Worm (Caenorhabditis elegans) whole organism, L1 larva: ENCODE results near the gene ogdh-1.

Experiments used
- C04F5.9 ChIP-seq: sonication (generic microtip); optimal IDR thresholded peaks from 2 replicates; lab custom pipeline; 2016; ENCODE audit warnings: missing genetic modification characterization, missing compliant biosample characterization
- C16A3.4 ChIP-seq: fragments of 150-350 bp; optimal IDR thresholded peaks from 2 replicates; lab custom pipeline; 2014; ENCODE audit warnings: missing biosample characterization, missing genetic modification characterization
- C34B4.2 ChIP-seq: sonication (generic microtip); optimal IDR thresholded peaks from 2 replicates; lab custom pipeline; 2017; ENCODE audit warnings: mild to moderate bottlenecking, missing genetic modification characterization, missing compliant biosample characterization
- aly-2 ChIP-seq: fragments of 150-350 bp; optimal IDR thresholded peaks from 2 replicates; lab custom pipeline; 2014; ENCODE audit warnings: missing biosample characterization, missing genetic modification characterization
- ama-1 ChIP-seq: fragments of 150-350 bp; optimal IDR thresholded peaks from 2 replicates; lab custom pipeline; 2014
- ceh-8 ChIP-seq: fragments of 200-800 bp; sonication (Bioruptor generic); optimal IDR thresholded peaks from 2 replicates; lab custom pipeline; 2018; ENCODE audit warnings: mild to moderate bottlenecking, missing genetic modification characterization, moderate library complexity, missing compliant biosample characterization
- ceh-88 ChIP-seq: fragments of 200-800 bp; sonication (Bioruptor generic); IDR thresholded peaks from 2 replicates; pipeline ENCODE4 v1.3.6; 2022; ENCODE audit warnings: missing genetic modification characterization, missing compliant biosample characterization
- dpl-1 ChIP-seq, 3 experiments: fragments of 150-350 bp in 2 of 3; sonication (generic microtip) in 1 of 3; optimal IDR thresholded peaks; 2 replicates each; lab custom pipeline; 2014 to 2017; ENCODE audit warnings: missing biosample characterization in 3 of 3, missing genetic modification characterization in 3 of 3, missing genetic modification reagents in 3 of 3
- efl-1 ChIP-seq, 4 experiments: fragments of 150-350 bp; optimal IDR thresholded peaks in 3 of 4; peaks in 1 of 4; 1 replicate in 1 of 4; 2 replicates in 3 of 4; lab custom pipeline; 2014; ENCODE audit warnings: missing biosample characterization in 2 of 4, missing genetic modification characterization in 2 of 4, missing genetic modification reagents in 2 of 4
- efl-3 ChIP-seq: fragments of 200-800 bp; sonication (Bioruptor generic); optimal IDR thresholded peaks from 2 replicates; lab custom pipeline; 2018; ENCODE audit warnings: mild to moderate bottlenecking, missing genetic modification characterization, missing compliant biosample characterization
- egl-13 ChIP-seq: sonication (generic microtip); optimal IDR thresholded peaks from 2 replicates; lab custom pipeline; 2016; ENCODE audit warnings: missing genotype, missing genetic modification reagents, missing genetic modification characterization, missing compliant biosample characterization
- egl-27 ChIP-seq, 2 experiments: fragments of 150-350 bp in 1 of 2; sonication (generic microtip); optimal IDR thresholded peaks; 3 replicates each; lab custom pipeline; 2017 to 2018; ENCODE audit warnings: missing biosample characterization in 2 of 2, missing genetic modification characterization in 2 of 2, missing genetic modification reagents in 2 of 2
- elt-2 ChIP-seq: sonication (generic microtip); optimal IDR thresholded peaks from 2 replicates; lab custom pipeline; 2016; ENCODE audit warnings: missing genetic modification characterization, mild to moderate bottlenecking, inconsistent platforms, missing compliant biosample characterization, missing genetic modification reagents
- elt-3 ChIP-seq, 6 experiments: fragments of 150-350 bp in 1 of 6; sonication (generic microtip); optimal IDR thresholded peaks; 2 replicates each; lab custom pipeline; 2017 to 2018; ENCODE audit warnings: missing biosample characterization in 6 of 6, missing genetic modification characterization in 6 of 6, inconsistent platforms in 1 of 6
- ets-5 ChIP-seq: fragments of 200-800 bp; sonication (Bioruptor generic); IDR thresholded peaks from 2 replicates; pipeline ENCODE4 v1.3.6; 2022; ENCODE audit warnings: missing genetic modification characterization, missing compliant biosample characterization
- fkh-10 ChIP-seq: sonication (generic microtip); optimal IDR thresholded peaks from 2 replicates; lab custom pipeline; 2017; ENCODE audit warnings: missing biosample characterization, missing genetic modification reagents, missing genetic modification characterization
- fos-1 ChIP-seq: fragments of 150-350 bp; optimal IDR thresholded peaks from 2 replicates; lab custom pipeline; 2014; ENCODE audit warnings: missing biosample characterization, missing genetic modification characterization
- grh-1 ChIP-seq: fragments of 200-800 bp; sonication (Bioruptor generic); IDR thresholded peaks from 2 replicates; pipeline ENCODE4 v1.3.6; 2022; ENCODE audit warnings: missing genetic modification reagents, missing genetic modification characterization, missing compliant biosample characterization
- hlh-17 ChIP-seq: fragments of 200-800 bp; sonication (Bioruptor generic); optimal IDR thresholded peaks from 2 replicates; lab custom pipeline; 2018; ENCODE audit warnings: missing genetic modification characterization, mild to moderate bottlenecking, missing compliant biosample characterization, moderate library complexity, borderline replicate concordance
- irx-1 ChIP-seq: sonication (generic microtip); optimal IDR thresholded peaks from 2 replicates; lab custom pipeline; 2016; ENCODE audit warnings: missing genetic modification characterization, missing compliant biosample characterization
- jun-1 ChIP-seq: fragments of 150-350 bp; optimal IDR thresholded peaks from 2 replicates; lab custom pipeline; 2014; ENCODE audit warnings: missing biosample characterization, missing genetic modification reagents, missing genetic modification characterization
- lin-13 ChIP-seq: fragments of 150-350 bp; optimal IDR thresholded peaks from 2 replicates; lab custom pipeline; 2014; ENCODE audit warnings: missing biosample characterization, missing genetic modification reagents, missing genetic modification characterization
- lin-35 ChIP-seq, 2 experiments: fragments of 150-350 bp; optimal IDR thresholded peaks; 2 replicates each; lab custom pipeline; 2014; ENCODE audit warnings: missing biosample characterization in 2 of 2, missing genetic modification characterization in 2 of 2, missing genetic modification reagents in 2 of 2
- lin-39 ChIP-seq: fragments of 150-350 bp; optimal IDR thresholded peaks from 2 replicates; lab custom pipeline; 2014; ENCODE audit warnings: missing biosample characterization, missing genetic modification reagents, missing genetic modification characterization
- mab-9 ChIP-seq: fragments of 200-800 bp; sonication (Bioruptor generic); IDR thresholded peaks from 2 replicates; pipeline ENCODE4 v1.3.6; 2022; ENCODE audit warnings: missing genetic modification reagents, missing genetic modification characterization, missing compliant biosample characterization
- mdl-1 ChIP-seq, 2 experiments: fragments of 150-350 bp; optimal IDR thresholded peaks; 2 replicates each; lab custom pipeline; 2014 to 2017; ENCODE audit warnings: missing biosample characterization in 2 of 2, missing genetic modification characterization in 2 of 2, inconsistent platforms in 1 of 2
- nhr-11 ChIP-seq: fragments of 150-350 bp; optimal IDR thresholded peaks from 2 replicates; lab custom pipeline; 2014; ENCODE audit warnings: missing biosample characterization, missing genetic modification characterization
- nhr-19 ChIP-seq: fragments of 200-800 bp; sonication (Bioruptor generic); conservative IDR thresholded peaks from 2 replicates; pipeline ENCODE4 v1.3.6; 2022; ENCODE audit warnings: missing genetic modification characterization, missing compliant biosample characterization
- nhr-237 ChIP-seq: fragments of 150-350 bp; optimal IDR thresholded peaks from 2 replicates; lab custom pipeline; 2014; ENCODE audit warnings: missing biosample characterization, missing genetic modification characterization
- nhr-47 ChIP-seq: sonication (generic microtip); optimal IDR thresholded peaks from 2 replicates; lab custom pipeline; 2016; ENCODE audit warnings: mild to moderate bottlenecking, missing genetic modification characterization, moderate library complexity, missing compliant biosample characterization
- nhr-77 ChIP-seq: fragments of 150-350 bp; optimal IDR thresholded peaks from 2 replicates; lab custom pipeline; 2014; ENCODE audit warnings: missing biosample characterization, missing genetic modification characterization
- nhr-84 ChIP-seq: sonication (generic microtip); optimal IDR thresholded peaks from 2 replicates; lab custom pipeline; 2017; ENCODE audit warnings: missing biosample characterization, missing genetic modification characterization
- nhr-85 ChIP-seq: sonication (generic microtip); peaks from one replicate; lab custom pipeline; 2016; ENCODE audit warnings: missing genetic modification characterization, inconsistent platforms, missing compliant biosample characterization
- nhr-90 ChIP-seq: sonication (generic microtip); optimal IDR thresholded peaks from 2 replicates; lab custom pipeline; 2016; ENCODE audit warnings: mild to moderate bottlenecking, missing genetic modification characterization, missing compliant biosample characterization; ENCODE audit not compliant: poor library complexity
- pag-3 ChIP-seq: sonication (generic microtip); optimal IDR thresholded peaks from 2 replicates; lab custom pipeline; 2017; ENCODE audit warnings: missing genetic modification characterization, mild to moderate bottlenecking, missing compliant biosample characterization, antibody characterized with exemption, borderline replicate concordance; ENCODE audit not compliant: insufficient read depth
- pqm-1 ChIP-seq: sonication (generic microtip); optimal IDR thresholded peaks from 3 replicates; lab custom pipeline; 2017; ENCODE audit warnings: missing biosample characterization, missing genetic modification characterization
- rnt-1 ChIP-seq: sonication (generic microtip); optimal IDR thresholded peaks from 2 replicates; lab custom pipeline; 2016; ENCODE audit warnings: mild to moderate bottlenecking, missing genetic modification characterization, moderate library complexity, missing compliant biosample characterization
- skn-1 ChIP-seq: fragments of 150-350 bp; optimal IDR thresholded peaks from 2 replicates; lab custom pipeline; 2014; ENCODE audit warnings: missing biosample characterization, missing genetic modification characterization
- snu-23 ChIP-seq: sonication (generic microtip); optimal IDR thresholded peaks from 2 replicates; lab custom pipeline; 2016; ENCODE audit warnings: missing genetic modification characterization, missing compliant biosample characterization
- sptf-1 ChIP-seq: fragments of 150-350 bp; optimal IDR thresholded peaks from 2 replicates; lab custom pipeline; 2014; ENCODE audit warnings: missing biosample characterization, missing genetic modification characterization
- sup-37 ChIP-seq: fragments of 200-800 bp; sonication (Bioruptor generic); optimal IDR thresholded peaks from 2 replicates; lab custom pipeline; 2018; ENCODE audit warnings: mild to moderate bottlenecking, missing genetic modification characterization, missing compliant biosample characterization
- tlp-1 ChIP-seq: fragments of 150-350 bp; optimal IDR thresholded peaks from 2 replicates; lab custom pipeline; 2014; ENCODE audit warnings: missing biosample characterization, missing genetic modification characterization
- unc-130 ChIP-seq: fragments of 150-350 bp; optimal IDR thresholded peaks from 2 replicates; lab custom pipeline; 2017; ENCODE audit warnings: missing biosample characterization, missing genetic modification characterization, inconsistent platforms
- unc-30 ChIP-seq: sonication (generic microtip); optimal IDR thresholded peaks from 2 replicates; lab custom pipeline; 2017; ENCODE audit warnings: missing biosample characterization, missing genetic modification characterization
- unc-62 ChIP-seq: fragments of 150-350 bp; optimal IDR thresholded peaks from 2 replicates; lab custom pipeline; 2014; ENCODE audit warnings: missing biosample characterization, missing genetic modification reagents, missing genetic modification characterization
- vab-15 ChIP-seq: sonication (generic microtip); optimal IDR thresholded peaks from 2 replicates; lab custom pipeline; 2017; ENCODE audit warnings: missing genotype, mild to moderate bottlenecking, missing genetic modification characterization, missing compliant biosample characterization
- zag-1 ChIP-seq: fragments of 150-350 bp; optimal IDR thresholded peaks from 2 replicates; lab custom pipeline; 2014; ENCODE audit warnings: missing biosample characterization, missing genetic modification characterization
- zip-4 ChIP-seq: fragments of 200-800 bp; sonication (Bioruptor generic); optimal IDR thresholded peaks from 2 replicates; lab custom pipeline; 2018; ENCODE audit warnings: mild to moderate bottlenecking, missing genetic modification characterization, moderate library complexity, missing compliant biosample characterization
- ztf-11 ChIP-seq, 2 experiments: sonication (generic microtip); optimal IDR thresholded peaks; 2 replicates each; lab custom pipeline; 2016 to 2017; ENCODE audit warnings: missing genetic modification characterization in 2 of 2, missing biosample characterization in 1 of 2, missing compliant biosample characterization in 1 of 2
- ztf-4 ChIP-seq: fragments of 150-350 bp; optimal IDR thresholded peaks from 2 replicates; lab custom pipeline; 2014; ENCODE audit warnings: missing biosample characterization, missing genetic modification characterization

ogdh-1 gene

ce11 chrIV:4749728-4750278 lies 46.0 kb upstream of the ogdh-1 start, which contains the start of the genes rpl-20 and Y17G9B.5 (continued):
- TF ChIP-seq mab-9 (GFP tag; lab: Robert Waterston, UW) (peak; percentile 99), grh-1 (peak; percentile 100), dpl-1 (GFP tag; optimal IDR thresholded peaks at IDR 0.05; lab: Kevin White, UChicago) (peak; percentile 94 to 96 (median 96)), lin-39 (tag; lab: Kevin White, UChicago) (peak; percentile 99), irx-1 (peak; percentile 100), lin-35 (GFP tag; optimal IDR thresholded peaks at IDR 0.05; lab: Kevin White, UChicago) (peak; percentile 95 to 97), rnt-1 (tag; lab: Kevin White, UChicago) (peak; percentile 99), nhr-85 (peak; percentile 100), mdl-1 (tag; optimal IDR thresholded peaks at IDR 0.05; lab: Kevin White, UChicago) (peak in 1 of 2 experiments; percentile 98), zag-1 (tag; lab: Kevin White, UChicago) (peak; percentile 99), pqm-1 (tag; lab: Kevin White, UChicago) (peak; percentile 88), nhr-19 (GFP tag; lab: Robert Waterston, UW) (peak; percentile 100), ets-5 (GFP tag; lab: Robert Waterston, UW) (peak; percentile 100), unc-30 (tag; lab: Kevin White, UChicago) (peak; percentile 91), snu-23 (GFP tag; lab: Kevin White, UChicago) (peak; percentile 100), lin-13 (GFP tag; lab: Kevin White, UChicago) (peak; percentile 100), hlh-17 (GFP tag; lab: Kevin White, UChicago) (peak; percentile 73), ama-1 (lab: Kevin White, UChicago) (peak; percentile 95), efl-1 (optimal IDR thresholded peaks at IDR 0.05; lab: Kevin White, UChicago) (peak; percentile 97 to 98), efl-1 (GFP tag; optimal IDR thresholded peaks at IDR 0.05 in 1 of 2; lab: Kevin White, UChicago) (peak; percentile 91 to 99), ceh-8 (peak; percentile 100), jun-1 (tag; lab: Kevin White, UChicago) (peak; percentile 99), tlp-1 (tag; lab: Kevin White, UChicago) (no peak), skn-1 (tag; lab: Kevin White, UChicago) (peak; percentile 99), nhr-77 (tag; lab: Kevin White, UChicago) (peak; percentile 100), egl-27 (tag; optimal IDR thresholded peaks at IDR 0.05; lab: Kevin White, UChicago) (peak; percentile 93 to 98), unc-62 (GFP tag; lab: Kevin White, UChicago) (peak; percentile 96), zip-4 (GFP tag; lab: Kevin White, UChicago) (peak; percentile 98), fkh-10 (GFP tag; lab: Kevin White, UChicago) (peak; percentile 99), fos-1 (peak; percentile 99), elt-2 (tag; lab: Kevin White, UChicago) (peak; percentile 99), nhr-47 (tag; lab: Kevin White, UChicago) (peak; percentile 100), ztf-4 (tag; lab: Kevin White, UChicago) (peak; percentile 100), ceh-88 (GFP tag; lab: Robert Waterston, UW) (peak; percentile 100), nhr-237 (peak; percentile 99), unc-130 (tag; lab: Kevin White, UChicago) (peak; percentile 100), ztf-11 (tag; optimal IDR thresholded peaks at IDR 0.05; lab: Kevin White, UChicago) (peak; percentile 92 to 100), vab-15 (tag; lab: Kevin White, UChicago) (peak; percentile 97), egl-13 (peak; percentile 100), C16A3.4 (peak; percentile 100), C34B4.2 (tag; lab: Kevin White, UChicago) (peak; percentile 98), aly-2 (tag; lab: Kevin White, UChicago) (peak; percentile 100), C04F5.9 (tag; lab: Kevin White, UChicago) (peak; percentile 97), elt-3 (tag; optimal IDR thresholded peaks at IDR 0.05; lab: Kevin White, UChicago) (peak; percentile 85 to 100 (median 100)), nhr-84 (tag; lab: Kevin White, UChicago) (peak; percentile 91), efl-3 (GFP tag; lab: Kevin White, UChicago) (peak; percentile 98), sup-37 (GFP tag; lab: Kevin White, UChicago) (peak; percentile 100), nhr-90 (peak; percentile 100), sptf-1 (no peak), nhr-11 (tag; lab: Kevin White, UChicago) (peak; percentile 98), pag-3 (tag; lab: Kevin White, UChicago) (peak; percentile 85)
